Worm (Caenorhabditis elegans): ENCODE data around the gene Y55F3AM.9.

DNA sequence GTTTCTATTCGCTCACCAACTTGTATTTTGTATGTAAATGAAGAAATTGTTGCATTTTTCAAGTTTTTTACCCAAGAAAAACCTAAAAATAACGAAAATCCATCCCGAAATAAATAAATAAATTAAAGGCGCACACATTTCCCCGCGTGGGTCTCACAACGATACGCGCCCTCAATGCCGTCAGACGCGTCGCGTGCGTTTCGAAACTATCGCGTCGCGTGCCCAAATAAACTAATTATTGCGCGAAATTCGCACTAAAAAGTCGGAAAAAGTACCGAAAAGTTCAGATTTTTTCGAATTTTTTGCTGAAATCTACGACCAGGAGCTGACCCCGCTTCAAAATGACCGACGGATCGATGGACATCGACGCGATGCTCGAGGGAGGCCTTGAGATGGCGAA is 2.9 kb upstream of the Y55F3AM.9 start, which contains the start of gene rbm-39:
- peak; percentile 71 for TF ChIP-seq W03F9.2 (tag; optimal IDR thresholded peaks at IDR 0.05)
- no peak for TF ChIP-seq him-1 (tag; optimal IDR thresholded peaks at IDR 0.05)
- TF ChIP-seq dao-5 (tag; optimal IDR thresholded peaks at IDR 0.05) = no peak
